Fruit fly (Drosophila melanogaster): ENCODE data around the gene Akap200.

Gene Akap200

dm6 chr2L:8403286-8404270 lies 11.9 kb upstream of the Akap200 start, which contains the start of gene emb (continued):
- TF ChIP-seq corto (GFP tag; optimal IDR thresholded peaks at IDR 0.05) (no peak), hbn (GFP tag; IDR thresholded peaks at IDR 0.05; ENCODE audit: partially characterized antibody) (peak; percentile 80), NC2β (GFP tag; optimal IDR thresholded peaks at IDR 0.05) (peak; percentile 47), CG9437 (GFP tag; optimal IDR thresholded peaks at IDR 0.05) (peak; percentile 68), CG9817 (tag; optimal IDR thresholded peaks at IDR 0.05) (peak; percentile 29), Rx (GFP tag; IDR thresholded peaks at IDR 0.05) (0 out of 2 replicates have a peak, but pooled peaks have one; percentile 25), CG8359 (GFP tag; optimal IDR thresholded peaks at IDR 0.05; ENCODE audit: borderline replicate concordance) (no peak), ems (GFP tag; optimal IDR thresholded peaks at IDR 0.05) (peak; percentile 41), MBD-R2 (GFP tag; IDR thresholded peaks at IDR 0.05) (peak; percentile 69), eyg (GFP tag; optimal IDR thresholded peaks at IDR 0.05) (peak; percentile 29), CG17359 (tag; optimal IDR thresholded peaks at IDR 0.05) (peak; percentile 19), exex (tag; optimal IDR thresholded peaks at IDR 0.05) (no peak), tin (GFP tag; optimal IDR thresholded peaks at IDR 0.05) (peak; percentile 34), nmo (GFP tag; optimal IDR thresholded peaks at IDR 0.05) (peak; percentile 77), CG30020 (tag; optimal IDR thresholded peaks at IDR 0.05) (peak; percentile 71), usp (GFP tag; optimal IDR thresholded peaks at IDR 0.05) (no peak), CG18599 (GFP tag; optimal IDR thresholded peaks at IDR 0.05) (no peak), pzg (GFP tag; optimal IDR thresholded peaks at IDR 0.05) (peak; percentile 97), sug (tag; optimal IDR thresholded peaks at IDR 0.05) (no peak), crp (GFP tag; optimal IDR thresholded peaks at IDR 0.05) (peak in 1 of 2 experiments; percentile 21), CG7786 (GFP tag; optimal IDR thresholded peaks at IDR 0.05) (peak; percentile 50), Atf3 (GFP tag; optimal IDR thresholded peaks at IDR 0.05) (no peak), CG8944 (GFP tag; optimal IDR thresholded peaks at IDR 0.05) (no peak), bcd (GFP tag; optimal IDR thresholded peaks at IDR 0.05) (peak; percentile 68), CG17385 (GFP tag; optimal IDR thresholded peaks at IDR 0.05) (peak; percentile 85), CG17612 (GFP tag; IDR thresholded peaks at IDR 0.05) (no peak), CG3065 (GFP tag; optimal IDR thresholded peaks at IDR 0.05) (no peak), gcm2 (GFP tag; optimal IDR thresholded peaks at IDR 0.05) (peak; percentile 26), H2.0 (GFP tag; IDR thresholded peaks at IDR 0.05) (0 out of 2 replicates have a peak, but pooled peaks have one; percentile 22), BEAF-32 (GFP tag; optimal IDR thresholded peaks at IDR 0.05) (peak; percentile 91), CG17568 (GFP tag; optimal IDR thresholded peaks at IDR 0.05) (no peak), pum (GFP tag; optimal IDR thresholded peaks at IDR 0.05) (peak; percentile 21), CG15696 (tag; optimal IDR thresholded peaks at IDR 0.05) (no peak), CG15514 (GFP tag; optimal IDR thresholded peaks at IDR 0.05) (peak; percentile 91), twi (tag; optimal IDR thresholded peaks at IDR 0.05) (peak; percentile 40), HmgZ (tag; optimal IDR thresholded peaks at IDR 0.05) (peak; percentile 66)

DNA sequence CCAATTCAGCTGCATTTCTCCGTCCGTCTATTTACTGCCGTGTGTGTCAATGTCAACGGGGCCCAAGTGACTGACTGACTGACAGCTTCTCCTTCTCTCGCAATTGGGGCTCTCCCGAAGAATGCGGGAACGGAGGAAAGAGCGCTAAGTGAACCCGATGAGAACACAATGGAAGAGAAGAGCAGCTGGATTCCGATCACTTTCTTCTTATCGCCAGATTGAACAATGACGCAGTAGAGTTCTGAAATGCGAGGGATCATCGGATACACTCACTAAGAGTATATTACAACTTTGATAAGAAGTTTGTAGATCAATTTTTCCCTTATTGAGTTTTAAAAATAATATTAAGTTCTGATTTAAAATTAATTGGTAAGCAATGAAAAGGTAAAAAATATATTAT lies 4.0 kb upstream of the Akap200 start, which contains the start of gene Naglu:
Gene Naglu, minus strand, starts transcription at position 339 of the 400 bp plus-strand sequence.
- TF ChIP-seq CG17361 (GFP tag; IDR thresholded peaks at IDR 0.05) (no peak), nerfin-2 (GFP tag; IDR thresholded peaks at IDR 0.05; ENCODE audit: partially characterized antibody) (no peak), CG14710 (tag; optimal IDR thresholded peaks at IDR 0.05) (peak; percentile 10), nom (GFP tag; optimal IDR thresholded peaks at IDR 0.05) (peak; percentile 43), D19B (GFP tag; optimal IDR thresholded peaks at IDR 0.05) (no peak), Spps (tag; optimal IDR thresholded peaks at IDR 0.05) (no peak), row (GFP tag; IDR thresholded peaks at IDR 0.05) (0 out of 3 replicates have a peak, but pooled peaks have one; percentile 10), CG1024 (GFP tag; IDR thresholded peaks at IDR 0.05) (no peak), CG13123 (GFP tag; optimal IDR thresholded peaks at IDR 0.05) (no peak), CG16815 (GFP tag; optimal IDR thresholded peaks at IDR 0.05) (no peak), CG11504 (tag; optimal IDR thresholded peaks at IDR 0.05) (no peak), CG17186 (GFP tag; optimal IDR thresholded peaks at IDR 0.05) (no peak), Hr78 (GFP tag; optimal IDR thresholded peaks at IDR 0.05) (no peak)

Measured in whole organism, embryonic.